Fruit fly (Drosophila melanogaster) Kc167 (cell line): ENCODE measurements around the gene CG9257.

Experiments
- Myc ChIP-seq: fragments of >200 bp; optimal IDR thresholded peaks from 2 replicates; lab custom pipeline; 2017; ENCODE audit warnings: missing external identifiers
- h ChIP-seq: fragments of >200 bp; optimal IDR thresholded peaks from 3 replicates; lab custom pipeline; 2018; ENCODE audit warnings: missing external identifiers
- psq ChIP-seq: fragments of >200 bp; optimal IDR thresholded peaks from 2 replicates; lab custom pipeline; 2017; ENCODE audit warnings: missing external identifiers
- ttk ChIP-seq: sonication (Bioruptor generic); optimal IDR thresholded peaks from 2 replicates; lab custom pipeline; 2017; ENCODE audit warnings: missing external identifiers

dm6 chr2L:21108759-21109282 is 6.3 kb downstream of the CG9257 start:
- no peak for TF ChIP-seq psq (lab: Kevin White, UChicago)
- no peak for TF ChIP-seq ttk
- no peak for TF ChIP-seq Myc
- no peak for TF ChIP-seq h (lab: Kevin White, UChicago)
